Worm (Caenorhabditis elegans) whole organism, L1 larva: ENCODE results near the gene tag-297.

Experiments used
- C16A3.4 ChIP-seq: fragments of 150-350 bp; optimal IDR thresholded peaks from 2 replicates; lab custom pipeline; 2014; ENCODE audit warnings: missing biosample characterization, missing genetic modification characterization
- Y116A8C.19 ChIP-seq: sonication (generic microtip); optimal IDR thresholded peaks from 2 replicates; lab custom pipeline; 2016; ENCODE audit warnings: missing compliant biosample characterization, missing genetic modification characterization, borderline replicate concordance
- alr-1 ChIP-seq: fragments of 200-800 bp; sonication (Bioruptor generic); optimal IDR thresholded peaks from 2 replicates; lab custom pipeline; 2018; ENCODE audit warnings: borderline replicate concordance, mild to moderate bottlenecking, missing genetic modification characterization, missing compliant biosample characterization
- ama-1 ChIP-seq: fragments of 150-350 bp; optimal IDR thresholded peaks from 2 replicates; lab custom pipeline; 2014
- blmp-1 ChIP-seq: fragments of 150-350 bp; optimal IDR thresholded peaks from 2 replicates; lab custom pipeline; 2014; ENCODE audit warnings: missing biosample characterization, missing genetic modification characterization
- efl-1 ChIP-seq, 4 experiments: fragments of 150-350 bp; optimal IDR thresholded peaks in 3 of 4; peaks in 1 of 4; 1 replicate in 1 of 4; 2 replicates in 3 of 4; lab custom pipeline; 2014; ENCODE audit warnings: missing biosample characterization in 2 of 4, missing genetic modification characterization in 2 of 4, missing genetic modification reagents in 2 of 4
- egl-13 ChIP-seq: sonication (generic microtip); optimal IDR thresholded peaks from 2 replicates; lab custom pipeline; 2016; ENCODE audit warnings: missing genotype, missing genetic modification reagents, missing genetic modification characterization, missing compliant biosample characterization
- elt-2 ChIP-seq: sonication (generic microtip); optimal IDR thresholded peaks from 2 replicates; lab custom pipeline; 2016; ENCODE audit warnings: missing genetic modification characterization, mild to moderate bottlenecking, inconsistent platforms, missing compliant biosample characterization, missing genetic modification reagents
- elt-3 ChIP-seq, 6 experiments: fragments of 150-350 bp in 1 of 6; sonication (generic microtip); optimal IDR thresholded peaks; 2 replicates each; lab custom pipeline; 2017 to 2018; ENCODE audit warnings: missing biosample characterization in 6 of 6, missing genetic modification characterization in 6 of 6, inconsistent platforms in 1 of 6
- hlh-17 ChIP-seq: fragments of 200-800 bp; sonication (Bioruptor generic); optimal IDR thresholded peaks from 2 replicates; lab custom pipeline; 2018; ENCODE audit warnings: missing genetic modification characterization, mild to moderate bottlenecking, missing compliant biosample characterization, moderate library complexity, borderline replicate concordance
- hpl-2 ChIP-seq: fragments of 150-350 bp; optimal IDR thresholded peaks from 2 replicates; lab custom pipeline; 2014; ENCODE audit warnings: missing biosample characterization, missing genetic modification reagents, missing genetic modification characterization
- isw-1 ChIP-seq: fragments of 200-800 bp; sonication (Bioruptor generic); IDR thresholded peaks from 2 replicates; pipeline ENCODE4 v1.3.6; 2022; ENCODE audit warnings: missing genetic modification characterization, missing compliant biosample characterization
- lin-13 ChIP-seq: fragments of 150-350 bp; optimal IDR thresholded peaks from 2 replicates; lab custom pipeline; 2014; ENCODE audit warnings: missing biosample characterization, missing genetic modification reagents, missing genetic modification characterization
- lin-15B ChIP-seq: fragments of 150-350 bp; sonication (generic microtip); optimal IDR thresholded peaks from 3 replicates; lab custom pipeline; 2014; ENCODE audit warnings: missing biosample characterization, missing genetic modification characterization
- lin-35 ChIP-seq, 2 experiments: fragments of 150-350 bp; optimal IDR thresholded peaks; 2 replicates each; lab custom pipeline; 2014; ENCODE audit warnings: missing biosample characterization in 2 of 2, missing genetic modification characterization in 2 of 2, missing genetic modification reagents in 2 of 2
- lir-3 ChIP-seq: sonication (generic microtip); optimal IDR thresholded peaks from 2 replicates; lab custom pipeline; 2016; ENCODE audit warnings: mild to moderate bottlenecking, missing genetic modification characterization, moderate library complexity, missing compliant biosample characterization; ENCODE audit not compliant: poor library complexity
- mab-9 ChIP-seq: fragments of 200-800 bp; sonication (Bioruptor generic); IDR thresholded peaks from 2 replicates; pipeline ENCODE4 v1.3.6; 2022; ENCODE audit warnings: missing genetic modification reagents, missing genetic modification characterization, missing compliant biosample characterization
- mep-1 ChIP-seq: fragments of 150-350 bp; optimal IDR thresholded peaks from 2 replicates; lab custom pipeline; 2014; ENCODE audit warnings: missing biosample characterization, missing genetic modification characterization
- nhr-19 ChIP-seq: fragments of 200-800 bp; sonication (Bioruptor generic); conservative IDR thresholded peaks from 2 replicates; pipeline ENCODE4 v1.3.6; 2022; ENCODE audit warnings: missing genetic modification characterization, missing compliant biosample characterization
- nhr-76 ChIP-seq: sonication (generic microtip); optimal IDR thresholded peaks from 2 replicates; lab custom pipeline; 2017; ENCODE audit warnings: missing biosample characterization, missing genetic modification characterization
- nhr-85 ChIP-seq: sonication (generic microtip); peaks from one replicate; lab custom pipeline; 2016; ENCODE audit warnings: missing genetic modification characterization, inconsistent platforms, missing compliant biosample characterization
- pqm-1 ChIP-seq: sonication (generic microtip); optimal IDR thresholded peaks from 3 replicates; lab custom pipeline; 2017; ENCODE audit warnings: missing biosample characterization, missing genetic modification characterization
- snu-23 ChIP-seq: sonication (generic microtip); optimal IDR thresholded peaks from 2 replicates; lab custom pipeline; 2016; ENCODE audit warnings: missing genetic modification characterization, missing compliant biosample characterization
- sup-37 ChIP-seq: fragments of 200-800 bp; sonication (Bioruptor generic); optimal IDR thresholded peaks from 2 replicates; lab custom pipeline; 2018; ENCODE audit warnings: mild to moderate bottlenecking, missing genetic modification characterization, missing compliant biosample characterization
- unc-130 ChIP-seq: fragments of 150-350 bp; optimal IDR thresholded peaks from 2 replicates; lab custom pipeline; 2017; ENCODE audit warnings: missing biosample characterization, missing genetic modification characterization, inconsistent platforms
- ztf-11 ChIP-seq, 2 experiments: sonication (generic microtip); optimal IDR thresholded peaks; 2 replicates each; lab custom pipeline; 2016 to 2017; ENCODE audit warnings: missing genetic modification characterization in 2 of 2, missing biosample characterization in 1 of 2, missing compliant biosample characterization in 1 of 2
- ztf-4 ChIP-seq: fragments of 150-350 bp; optimal IDR thresholded peaks from 2 replicates; lab custom pipeline; 2014; ENCODE audit warnings: missing biosample characterization, missing genetic modification characterization

The tag-297 gene

DNA sequence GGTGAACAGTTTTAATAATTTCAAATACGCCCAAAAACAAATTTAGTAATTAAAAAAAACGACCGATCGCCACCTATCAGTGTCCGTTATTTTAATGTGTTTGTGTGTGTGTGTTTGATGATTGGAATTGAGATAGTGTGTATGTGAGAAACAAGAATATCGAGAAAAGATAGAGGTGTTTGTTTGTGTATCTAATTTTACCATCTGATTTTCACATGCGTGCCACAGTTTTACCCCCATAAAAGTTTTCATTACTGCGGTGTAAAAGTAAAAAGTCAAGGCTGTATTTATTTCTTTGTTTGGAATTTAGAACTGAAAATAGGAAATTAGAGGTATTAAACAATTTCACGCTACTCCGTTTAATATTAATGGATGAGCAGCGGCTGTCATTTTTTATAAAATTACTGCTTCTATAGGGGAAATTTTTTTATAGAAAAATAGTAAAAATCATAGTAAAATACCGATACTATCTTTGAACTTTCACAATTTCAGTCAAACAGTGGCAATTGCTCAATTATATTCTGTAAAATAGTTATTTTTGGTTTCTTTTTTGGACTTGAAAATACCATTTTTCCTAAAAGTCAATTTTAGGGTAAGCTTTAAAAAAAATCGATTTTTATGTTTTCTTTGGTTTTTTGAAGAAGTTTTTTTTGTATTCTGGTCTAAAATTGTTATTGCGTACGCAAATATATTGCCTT is 27.3 kb upstream of the tag-297 start (continued):
- no peak for TF ChIP-seq hlh-17 (GFP tag; lab: Kevin White, UChicago)
- TF ChIP-seq elt-3 (tag; optimal IDR thresholded peaks at IDR 0.05; lab: Kevin White, UChicago), result peak in 4 of 6 experiments; percentile 33 to 54 (median 39)
- peak; percentile 7 for TF ChIP-seq elt-2 (tag; lab: Kevin White, UChicago)
- peak; percentile 22 for TF ChIP-seq ama-1 (lab: Kevin White, UChicago)
- peak; percentile 59 for TF ChIP-seq snu-23 (GFP tag; lab: Kevin White, UChicago)
- peak in 1 of 2 experiments; percentile 45 for TF ChIP-seq lin-35 (GFP tag; optimal IDR thresholded peaks at IDR 0.05; lab: Kevin White, UChicago)
- no peak for TF ChIP-seq lin-13 (GFP tag; lab: Kevin White, UChicago)
- peak; percentile 31 for TF ChIP-seq nhr-19 (GFP tag; lab: Robert Waterston, UW)
- TF ChIP-seq C16A3.4 (tag; lab: Kevin White, UChicago), result peak; percentile 18
- TF ChIP-seq Y116A8C.19 (tag; lab: Kevin White, UChicago), result no peak
- TF ChIP-seq mep-1 (tag; lab: Kevin White, UChicago), result peak; percentile 31
- peak; percentile 0 for TF ChIP-seq sup-37
- TF ChIP-seq alr-1 (tag; lab: Kevin White, UChicago), result no peak
- TF ChIP-seq isw-1, result no peak

ce11 chrII:14600852-14601313 is 26.5 kb upstream of the tag-297 start, which contains the start of gene tps-2:
Gene tps-2 (plus strand): TSS chrII:14600902.
- TF ChIP-seq ama-1 (lab: Kevin White, UChicago) (peak; percentile 63), unc-130 (tag; lab: Kevin White, UChicago) (no peak), lin-15B (no peak)

DNA sequence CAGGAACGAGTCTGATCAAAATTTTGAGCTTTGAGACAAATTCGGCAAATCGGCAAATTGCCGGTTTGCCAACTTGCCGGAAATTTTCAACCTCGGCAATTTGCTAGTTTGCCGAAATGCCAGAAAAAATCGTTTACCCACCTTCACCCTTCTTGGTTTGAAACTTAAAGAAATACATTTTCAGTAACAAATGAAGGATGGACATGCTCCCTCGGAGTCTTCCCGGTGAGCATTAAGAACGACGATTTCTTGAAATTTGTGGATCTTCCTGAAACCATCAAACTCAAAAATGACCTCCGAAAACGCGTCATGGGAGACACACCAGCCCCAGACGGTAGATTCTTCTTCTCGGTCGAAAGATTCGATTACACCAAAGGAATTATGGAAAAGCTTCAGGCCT is 24.7 kb upstream of the tag-297 start:
- TF ChIP-seq efl-1 (optimal IDR thresholded peaks at IDR 0.05; lab: Kevin White, UChicago) (no peak), efl-1 (GFP tag; optimal IDR thresholded peaks at IDR 0.05 in 1 of 2; lab: Kevin White, UChicago) (peak in 1 of 2 experiments; percentile 51), nhr-76 (tag; lab: Kevin White, UChicago) (no peak)

DNA sequence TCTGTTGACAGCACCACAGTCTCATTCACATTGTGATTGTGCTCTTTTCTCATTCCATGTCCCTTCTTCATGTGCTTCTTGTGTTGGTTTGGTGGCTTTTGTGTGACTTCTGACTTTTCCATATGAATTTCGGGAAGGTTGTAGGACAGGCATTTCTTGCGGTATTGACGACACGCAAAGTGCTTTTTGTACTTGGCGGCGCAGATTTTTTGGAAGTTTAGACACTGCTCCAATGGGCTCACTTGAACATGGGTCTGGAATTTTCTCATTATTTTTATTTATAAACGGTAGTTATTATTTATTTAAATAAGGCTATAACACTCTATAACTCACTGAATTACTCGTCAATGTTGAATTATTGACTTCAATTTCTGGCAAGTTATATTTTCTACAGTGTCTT is 23.2 kb upstream of the tag-297 start:
- TF ChIP-seq elt-2 (tag; lab: Kevin White, UChicago) (peak; percentile 15), lin-13 (GFP tag; lab: Kevin White, UChicago) (no peak), hpl-2 (GFP tag; lab: Kevin White, UChicago) (no peak), ztf-4 (peak; percentile 49), mab-9 (GFP tag; lab: Robert Waterston, UW) (no peak), lir-3 (no peak)

ce11 chrII:14605026-14605425 is 22.4 kb upstream of the tag-297 start:
- no peak for TF ChIP-seq ztf-11 (tag; optimal IDR thresholded peaks at IDR 0.05; lab: Kevin White, UChicago)
- TF ChIP-seq pqm-1 (tag; lab: Kevin White, UChicago), result no peak

ce11 chrII:14605479-14605878 is 22.0 kb upstream of the tag-297 start, which contains the start of gene F19H8.2:
Gene F19H8.2 (minus strand): TSS chrII:14605869.
- TF ChIP-seq nhr-85, result peak; percentile 68
- peak; percentile 12 for TF ChIP-seq mep-1 (tag; lab: Kevin White, UChicago)
- no peak for TF ChIP-seq nhr-19 (GFP tag; lab: Robert Waterston, UW)
- peak; percentile 84 for TF ChIP-seq blmp-1 (tag; lab: Kevin White, UChicago)

DNA sequence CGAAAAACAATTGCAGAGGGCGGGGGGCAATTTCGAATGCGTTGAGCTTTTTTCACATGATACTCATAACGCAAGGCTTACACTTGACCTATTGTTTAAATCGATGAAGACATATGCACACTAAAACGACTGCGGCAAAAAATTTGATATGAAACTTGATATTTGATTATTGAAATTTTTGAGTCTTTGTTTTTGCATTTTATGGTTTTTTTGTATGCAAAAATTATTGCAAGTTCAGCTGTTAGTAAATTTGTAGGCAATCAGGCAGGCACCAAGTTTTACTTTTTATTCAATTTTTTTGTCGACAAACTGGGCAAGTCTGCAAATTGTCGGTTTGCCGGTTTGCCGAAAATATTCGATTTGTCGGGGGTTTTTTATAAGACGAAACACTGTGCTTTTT is 21.3 kb upstream of the tag-297 start, which contains the start of gene arl-3:
arl-3 (plus strand) TSS at position 301 of the 400 bp plus-strand sequence.
- TF ChIP-seq efl-1 (optimal IDR thresholded peaks at IDR 0.05; lab: Kevin White, UChicago) (no peak), efl-1 (GFP tag; optimal IDR thresholded peaks at IDR 0.05 in 1 of 2; lab: Kevin White, UChicago) (peak in 1 of 2 experiments; percentile 74), egl-13 (tag; lab: Kevin White, UChicago) (no peak)
